Worm (Caenorhabditis elegans): Measurements from ENCODE around the gene Y17G7B.20.

DNA sequence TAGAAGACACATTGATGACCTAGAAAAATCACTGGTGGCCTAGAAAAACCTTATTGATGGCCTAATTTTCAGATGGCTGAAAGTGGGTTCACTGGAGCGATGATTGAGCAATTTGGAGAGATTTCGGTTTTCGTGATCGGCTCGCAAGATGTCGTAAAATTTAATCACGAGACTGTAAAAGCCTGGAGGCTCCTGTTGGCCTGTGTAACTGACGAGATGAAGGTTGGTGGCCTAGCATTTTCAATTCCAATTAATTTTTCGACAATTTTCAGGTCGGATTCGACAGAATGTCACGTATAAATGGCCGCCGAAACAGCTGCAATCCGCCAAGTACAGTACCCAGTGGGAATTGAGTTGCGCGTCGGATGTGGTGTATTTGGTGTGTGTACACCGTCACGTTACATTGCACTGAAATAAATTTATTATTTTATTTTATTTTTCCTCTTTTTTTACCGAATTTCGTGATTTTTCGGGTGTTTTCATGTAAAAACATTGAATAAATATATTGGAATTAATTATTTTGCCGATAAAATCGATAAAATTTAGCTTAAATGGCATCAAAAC is 43.8 kb upstream of the Y17G7B.20 start, which contains the start of gene Y17G7B.12:
- TF ChIP-seq tab-1 (GFP tag; IDR thresholded peaks at IDR 0.05) (no peak), ztf-23 (GFP tag; IDR thresholded peaks at IDR 0.05) (no peak)

All from whole organism, midembryonic.